Fruit fly (Drosophila melanogaster): ENCODE results near the gene Mur18B.

Gene Mur18B

DNA sequence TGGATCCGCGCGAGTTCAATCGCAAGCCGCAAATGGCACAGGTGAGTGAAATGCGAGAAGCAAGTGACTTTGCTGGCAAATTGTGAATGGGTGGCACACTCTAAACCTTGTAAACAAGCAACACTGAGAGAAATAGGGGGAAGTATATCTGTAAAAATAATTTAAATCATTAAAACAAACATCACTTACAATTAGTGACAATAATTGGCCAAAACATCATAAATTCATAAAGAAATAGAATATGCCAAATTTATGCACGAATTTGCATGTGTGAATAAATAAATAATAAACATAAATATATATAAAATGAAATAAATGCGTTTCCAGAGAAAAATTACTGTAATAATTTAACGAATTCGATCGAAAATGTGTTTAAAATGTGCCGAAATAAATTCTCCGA is 49.5 kb downstream of the Mur18B start (continued):
- TF ChIP-seq CG14710 (tag; optimal IDR thresholded peaks at IDR 0.05) (peak; percentile 20), PHDP (tag; optimal IDR thresholded peaks at IDR 0.05) (peak; percentile 24), pros (GFP tag; optimal IDR thresholded peaks at IDR 0.05) (no peak), CG10267 (tag; optimal IDR thresholded peaks at IDR 0.05) (peak; percentile 2), zf30C (GFP tag; optimal IDR thresholded peaks at IDR 0.05) (peak; percentile 14), amos (GFP tag; IDR thresholded peaks at IDR 0.05; ENCODE audit: partially characterized antibody) (no peak), CG12391 (tag; optimal IDR thresholded peaks at IDR 0.05) (peak; percentile 32), CG15269 (tag; optimal IDR thresholded peaks at IDR 0.05) (peak; percentile 35), CG9876 (GFP tag; optimal IDR thresholded peaks at IDR 0.05) (no peak), CG18262 (tag; optimal IDR thresholded peaks at IDR 0.05) (peak; percentile 47), Taf1 (GFP tag; IDR thresholded peaks at IDR 0.05) (no peak), Ets97D (GFP tag; optimal IDR thresholded peaks at IDR 0.05) (no peak), crp (GFP tag; optimal IDR thresholded peaks at IDR 0.05) (no peak), D19B (GFP tag; optimal IDR thresholded peaks at IDR 0.05) (no peak), CG6689 (GFP tag; IDR thresholded peaks at IDR 0.05) (0 out of 2 replicates have a peak, but pooled peaks have one; percentile 16), ken (GFP tag; IDR thresholded peaks at IDR 0.05) (no peak), Ssrp (tag; optimal IDR thresholded peaks at IDR 0.05) (peak; percentile 6), Dref (GFP tag; IDR thresholded peaks at IDR 0.05) (no peak), TFAM (GFP tag; optimal IDR thresholded peaks at IDR 0.05) (no peak), CG11695 (GFP tag; IDR thresholded peaks at IDR 0.05) (peak; percentile 43; the same call in 1 of the 3 replicates), CG2712 (tag; optimal IDR thresholded peaks at IDR 0.05) (peak; percentile 52), CG13424 (tag; optimal IDR thresholded peaks at IDR 0.05) (peak; percentile 29), bsh (GFP tag; optimal IDR thresholded peaks at IDR 0.05) (peak in 1 of 2 experiments; percentile 6), CG3726 (GFP tag; IDR thresholded peaks at IDR 0.05) (no peak), dysf (GFP tag; IDR thresholded peaks at IDR 0.05) (0 out of 3 replicates have a peak, but pooled peaks have one; percentile 33), CG4424 (GFP tag; optimal IDR thresholded peaks at IDR 0.05) (no peak), CG2678 (tag; optimal IDR thresholded peaks at IDR 0.05) (peak; percentile 50), Camta (GFP tag; optimal IDR thresholded peaks at IDR 0.05) (no peak), gsb (GFP tag; IDR thresholded peaks at IDR 0.05) (no peak), CG15073 (GFP tag; optimal IDR thresholded peaks at IDR 0.05) (no peak), unc-4 (GFP tag; IDR thresholded peaks at IDR 0.05; ENCODE audit: partially characterized antibody) (no peak), Fer3 (tag; optimal IDR thresholded peaks at IDR 0.05) (peak; percentile 13), CG17359 (tag; optimal IDR thresholded peaks at IDR 0.05) (peak; percentile 49)

DNA sequence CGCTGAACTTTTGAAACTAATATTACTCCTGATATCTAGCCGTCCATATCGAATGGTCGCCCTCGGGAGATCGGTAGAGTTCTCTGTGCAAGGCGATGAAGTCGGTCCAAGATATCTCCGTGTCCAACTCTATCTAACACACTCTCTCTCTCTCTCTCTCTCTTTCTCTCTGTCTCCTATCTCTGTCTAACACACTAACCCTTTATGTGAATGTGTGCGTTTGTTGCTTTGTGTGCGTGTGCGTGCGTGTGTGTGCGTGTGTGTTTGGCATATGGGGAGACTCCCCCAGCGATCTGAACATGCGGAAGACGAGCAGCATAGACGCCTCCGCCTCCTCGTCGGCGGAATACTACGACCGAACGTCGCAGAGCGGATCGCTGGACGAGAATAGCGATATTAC is 51.3 kb downstream of the Mur18B start:
- TF ChIP-seq Spps (tag; optimal IDR thresholded peaks at IDR 0.05) = no peak
- no peak for TF ChIP-seq Fer2 (tag; optimal IDR thresholded peaks at IDR 0.05)
- TF ChIP-seq CG30403 (GFP tag; optimal IDR thresholded peaks at IDR 0.05) = no peak
- no peak for TF ChIP-seq CG9797 (GFP tag; optimal IDR thresholded peaks at IDR 0.05)
- TF ChIP-seq Adf1 (GFP tag; IDR thresholded peaks at IDR 0.05) = no peak
- no peak for TF ChIP-seq al (GFP tag; IDR thresholded peaks at IDR 0.05)
- no peak for TF ChIP-seq CG8290 (GFP tag; optimal IDR thresholded peaks at IDR 0.05)
- no peak for TF ChIP-seq CG8290 (tag; optimal IDR thresholded peaks at IDR 0.05)
- TF ChIP-seq bab2 (GFP tag; optimal IDR thresholded peaks at IDR 0.05) = no peak
- peak; percentile 66 for TF ChIP-seq CG1832 (GFP tag; optimal IDR thresholded peaks at IDR 0.05)
- no peak for TF ChIP-seq bbx (GFP tag; IDR thresholded peaks at IDR 0.05; ENCODE audit: partially characterized antibody)
- TF ChIP-seq CG3726 (GFP tag; IDR thresholded peaks at IDR 0.05) = no peak
- no peak for TF ChIP-seq toy (GFP tag; IDR thresholded peaks at IDR 0.05)
- TF ChIP-seq cg (GFP tag; optimal IDR thresholded peaks at IDR 0.05) = peak; percentile 91
- TF ChIP-seq CG6175 (GFP tag; IDR thresholded peaks at IDR 0.05) = no peak
- TF ChIP-seq Trl (optimal IDR thresholded peaks at IDR 0.05) = peak in 1 of 2 experiments; percentile 43
- TF ChIP-seq Trl (GFP tag; optimal IDR thresholded peaks at IDR 0.05) = no peak
- peak; percentile 23 for TF ChIP-seq Med (GFP tag)
- TF ChIP-seq stwl (tag; optimal IDR thresholded peaks at IDR 0.05) = no peak
- no peak for TF ChIP-seq peb (GFP tag; IDR thresholded peaks at IDR 0.05)
